Worm (Caenorhabditis elegans): Measurements from ENCODE around the gene T24C12.3.

T24C12.3 gene

ce11 chrX:2190740-2191139 lies 13.0 kb downstream of the T24C12.3 start:
- TF ChIP-seq lin-13 (GFP tag; optimal IDR thresholded peaks at IDR 0.05) = no peak
- TF ChIP-seq ces-1 (GFP tag; optimal IDR thresholded peaks at IDR 0.05) = no peak
- no peak for TF ChIP-seq pha-4 (GFP tag; IDR thresholded peaks at IDR 0.05)
- TF ChIP-seq pha-4 (tag; optimal IDR thresholded peaks at IDR 0.05) = no peak
- TF ChIP-seq lin-1 (GFP tag; IDR thresholded peaks at IDR 0.05) = no peak
- TF ChIP-seq nhr-111 (GFP tag; optimal IDR thresholded peaks at IDR 0.05) = no peak
- no peak for TF ChIP-seq mdt-29 (GFP tag; IDR thresholded peaks at IDR 0.05)
- no peak for TF ChIP-seq dmd-9 (GFP tag; IDR thresholded peaks at IDR 0.05)
- no peak for TF ChIP-seq fkh-10 (GFP tag; optimal IDR thresholded peaks at IDR 0.05)
- no peak for TF ChIP-seq hmg-1.1 (GFP tag; IDR thresholded peaks at IDR 0.05)
- TF ChIP-seq lim-7 (GFP tag; IDR thresholded peaks at IDR 0.05) = no peak
- TF ChIP-seq ceh-28 (tag; optimal IDR thresholded peaks at IDR 0.05) = no peak
- no peak for TF ChIP-seq ztf-11 (tag; optimal IDR thresholded peaks at IDR 0.05)
- TF ChIP-seq tra-1 (GFP tag; IDR thresholded peaks at IDR 0.05) = no peak
- no peak for TF ChIP-seq dmd-6 (GFP tag; IDR thresholded peaks at IDR 0.05)

ce11 chrX:2188885-2189284 lies 14.8 kb downstream of the T24C12.3 start:
- TF ChIP-seq hlh-11 (tag; optimal IDR thresholded peaks at IDR 0.05) = peak; percentile 37
- no peak for TF ChIP-seq nhr-11 (tag; optimal IDR thresholded peaks at IDR 0.05)

- no peak for TF ChIP-seq zip-2 (tag; optimal IDR thresholded peaks at IDR 0.05)
- no peak for TF ChIP-seq fos-1 (tag; optimal IDR thresholded peaks at IDR 0.05)
- no peak for TF ChIP-seq F49E8.2 (tag; optimal IDR thresholded peaks at IDR 0.05; ENCODE audit: borderline replicate concordance)
- TF ChIP-seq lin-15B (tag; optimal IDR thresholded peaks at IDR 0.05) = no peak
- TF ChIP-seq R02D3.7 (tag; optimal IDR thresholded peaks at IDR 0.05) = no peak
- no peak for TF ChIP-seq zfp-2 (tag; optimal IDR thresholded peaks at IDR 0.05)
Observed at ce11 chrX:2180588-2180987, 23.1 kb downstream of the T24C12.3 start, which contains the start of gene F48B9.1. Gene F48B9.1, plus strand, starts transcription at chrX:2180888.

- no peak for TF ChIP-seq F44E2.7 (GFP tag; IDR thresholded peaks at IDR 0.05)
- TF ChIP-seq nhr-41 (GFP tag; IDR thresholded peaks at IDR 0.05) = no peak
- no peak for TF ChIP-seq ZK546.5 (tag; optimal IDR thresholded peaks at IDR 0.05)
- TF ChIP-seq nhr-25 (tag; optimal IDR thresholded peaks at IDR 0.05; ENCODE audit: borderline replicate concordance, insufficient read depth) = no peak
- TF ChIP-seq madf-5 (GFP tag; IDR thresholded peaks at IDR 0.05) = no peak
- TF ChIP-seq D1046.2 (GFP tag; IDR thresholded peaks at IDR 0.05) = no peak
- peak; percentile 32 for TF ChIP-seq pqm-1 (tag; optimal IDR thresholded peaks at IDR 0.05)
- no peak for TF ChIP-seq nhr-237 (tag; optimal IDR thresholded peaks at IDR 0.05)
- TF ChIP-seq spr-1 (tag; optimal IDR thresholded peaks at IDR 0.05) = no peak
- TF ChIP-seq unc-130 (GFP tag; optimal IDR thresholded peaks at IDR 0.05) = no peak
- no peak for TF ChIP-seq nhr-77 (tag; optimal IDR thresholded peaks at IDR 0.05)
- no peak for TF ChIP-seq nhr-11 (tag; optimal IDR thresholded peaks at IDR 0.05)
- TF ChIP-seq tag-97 (GFP tag; IDR thresholded peaks at IDR 0.05) = no peak
- TF ChIP-seq dmd-9 (GFP tag; IDR thresholded peaks at IDR 0.05) = no peak
- no peak for TF ChIP-seq lin-38 (GFP tag; IDR thresholded peaks at IDR 0.05)
- TF ChIP-seq madf-9 (GFP tag; conservative IDR thresholded peaks at IDR 0.05) = no peak
- no peak for TF ChIP-seq mxl-3 (GFP tag; optimal IDR thresholded peaks at IDR 0.05)
- TF ChIP-seq ceh-82 (tag; optimal IDR thresholded peaks at IDR 0.05) = no peak
- no peak for TF ChIP-seq nhr-10 (tag; optimal IDR thresholded peaks at IDR 0.05)
- no peak for TF ChIP-seq duxl-1 (tag; optimal IDR thresholded peaks at IDR 0.05; ENCODE audit: poor library complexity)
- TF ChIP-seq F10B5.3 (tag; optimal IDR thresholded peaks at IDR 0.05) = no peak
- no peak for TF ChIP-seq egl-43 (GFP tag; IDR thresholded peaks at IDR 0.05)
- no peak for TF ChIP-seq daf-16 (GFP tag; optimal IDR thresholded peaks at IDR 0.05)
- peak; percentile 15 for TF ChIP-seq daf-16 (tag; optimal IDR thresholded peaks at IDR 0.05)
- TF ChIP-seq hmg-1.1 (GFP tag; IDR thresholded peaks at IDR 0.05) = no peak
- no peak for TF ChIP-seq lin-15B (tag; optimal IDR thresholded peaks at IDR 0.05)
- no peak for TF ChIP-seq aly-2 (tag; optimal IDR thresholded peaks at IDR 0.05)
- no peak for TF ChIP-seq T26A8.4 (GFP tag; IDR thresholded peaks at IDR 0.05)
- no peak for TF ChIP-seq F37D6.2 (tag; optimal IDR thresholded peaks at IDR 0.05)
- no peak for TF ChIP-seq nhr-76 (tag; optimal IDR thresholded peaks at IDR 0.05)
Observed at ce11 chrX:2178410-2178944, 25.2 kb downstream of the T24C12.3 start.

Measured in whole organism, L4 larva.